Worm (Caenorhabditis elegans): ENCODE measurements around the gene math-42.

DNA sequence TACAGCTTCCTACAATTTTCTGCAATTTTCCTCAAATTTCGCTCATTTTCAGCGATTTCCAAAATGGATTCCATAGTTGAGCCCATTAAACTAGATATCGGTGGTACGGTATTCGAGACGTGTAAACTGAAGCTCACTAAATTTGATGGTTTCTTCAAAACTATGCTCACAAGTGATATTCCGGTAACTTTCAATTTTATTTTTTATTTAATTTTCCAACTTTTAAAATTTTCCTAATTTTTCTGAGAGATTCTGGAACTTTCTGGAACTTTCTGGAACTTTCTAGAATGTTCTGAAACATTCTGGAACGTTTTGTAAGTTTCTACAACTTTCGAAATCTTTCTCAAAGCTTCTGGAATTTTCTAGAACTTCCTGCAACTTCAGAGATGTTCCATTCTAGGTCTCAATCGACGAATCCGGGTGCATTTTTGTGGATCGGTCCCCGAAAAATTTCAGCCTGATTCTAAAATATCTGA is 47.2 kb downstream of the math-42 start, which contains the start of gene C40A11.2:
- TF ChIP-seq nhr-237 (tag; optimal IDR thresholded peaks at IDR 0.05) (no peak), unc-62 (GFP tag; optimal IDR thresholded peaks at IDR 0.05) (no peak), fkh-10 (GFP tag; optimal IDR thresholded peaks at IDR 0.05) (no peak), ztf-4 (tag; optimal IDR thresholded peaks at IDR 0.05) (no peak), snpc-4 (tag; optimal IDR thresholded peaks at IDR 0.05) (no peak)

Measured in whole organism, L3 larva.